Worm (Caenorhabditis elegans): Measurements from ENCODE around the gene T28D9.1.

The T28D9.1 gene

ce11 chrII:6491817-6492452, at the start of gene T28D9.1, which contains the start of gene T28D9.11:
Gene T28D9.1, plus strand, starts transcription at chrII:6492402.
Gene T28D9.11, minus strand, starts transcription at chrII:6491993.
- TF ChIP-seq tbx-2 (tag; optimal IDR thresholded peaks at IDR 0.05) (peak; percentile 18), snu-23 (GFP tag; optimal IDR thresholded peaks at IDR 0.05) (peak; percentile 32), mdl-1 (tag; optimal IDR thresholded peaks at IDR 0.05) (no peak), lin-35 (GFP tag; optimal IDR thresholded peaks at IDR 0.05) (peak in 1 of 2 experiments; percentile 56), zip-4 (GFP tag; optimal IDR thresholded peaks at IDR 0.05) (no peak), mef-2 (tag; optimal IDR thresholded peaks at IDR 0.05) (no peak), nhr-85 (tag) (no peak), F16B12.6 (tag; optimal IDR thresholded peaks at IDR 0.05) (no peak), ets-5 (GFP tag; IDR thresholded peaks at IDR 0.05) (no peak), fkh-10 (GFP tag; optimal IDR thresholded peaks at IDR 0.05) (peak; percentile 50), unc-86 (tag; optimal IDR thresholded peaks at IDR 0.05) (peak; percentile 53), sptf-1 (tag; optimal IDR thresholded peaks at IDR 0.05) (no peak), nhr-28 (tag; optimal IDR thresholded peaks at IDR 0.05) (no peak), nhr-19 (GFP tag; conservative IDR thresholded peaks at IDR 0.05) (0 out of 2 replicates have a peak, but pooled peaks have one; percentile 16), lin-13 (GFP tag; optimal IDR thresholded peaks at IDR 0.05) (peak; percentile 33), alr-1 (tag; optimal IDR thresholded peaks at IDR 0.05; ENCODE audit: borderline replicate concordance) (no peak), zag-1 (tag; optimal IDR thresholded peaks at IDR 0.05) (no peak), ceh-63 (GFP tag; optimal IDR thresholded peaks at IDR 0.05) (no peak), nhr-90 (tag; optimal IDR thresholded peaks at IDR 0.05; ENCODE audit: poor library complexity) (no peak), unc-62 (GFP tag; optimal IDR thresholded peaks at IDR 0.05) (no peak), fkh-4 (tag; optimal IDR thresholded peaks at IDR 0.05; ENCODE audit: borderline replicate concordance) (no peak), sup-37 (GFP tag; optimal IDR thresholded peaks at IDR 0.05) (no peak), unc-130 (tag; optimal IDR thresholded peaks at IDR 0.05) (no peak), nhr-77 (tag; optimal IDR thresholded peaks at IDR 0.05) (peak; percentile 54), pax-3 (tag; optimal IDR thresholded peaks at IDR 0.05) (no peak), fkh-8 (tag; optimal IDR thresholded peaks at IDR 0.05) (peak; percentile 87), lin-39 (tag; optimal IDR thresholded peaks at IDR 0.05) (no peak), nhr-237 (tag; optimal IDR thresholded peaks at IDR 0.05) (no peak), egl-27 (tag; optimal IDR thresholded peaks at IDR 0.05) (no peak), hpl-2 (GFP tag; optimal IDR thresholded peaks at IDR 0.05) (no peak), nhr-47 (tag; optimal IDR thresholded peaks at IDR 0.05) (peak; percentile 56), egl-13 (tag; optimal IDR thresholded peaks at IDR 0.05) (peak; percentile 26), grh-1 (GFP tag; IDR thresholded peaks at IDR 0.05) (0 out of 2 replicates have a peak, but pooled peaks have one; percentile 22), tlp-1 (tag; optimal IDR thresholded peaks at IDR 0.05) (no peak), aly-2 (tag; optimal IDR thresholded peaks at IDR 0.05) (no peak), vab-15 (tag; optimal IDR thresholded peaks at IDR 0.05) (no peak), skn-1 (tag; optimal IDR thresholded peaks at IDR 0.05) (no peak), ama-1 (optimal IDR thresholded peaks at IDR 0.05) (peak; percentile 59), nhr-11 (tag; optimal IDR thresholded peaks at IDR 0.05) (no peak), pqm-1 (tag; optimal IDR thresholded peaks at IDR 0.05) (no peak), mab-9 (GFP tag; IDR thresholded peaks at IDR 0.05) (0 out of 2 replicates have a peak, but pooled peaks have one; percentile 25), xbp-1 (tag; optimal IDR thresholded peaks at IDR 0.05) (peak; percentile 6), lin-14 (GFP tag; optimal IDR thresholded peaks at IDR 0.05) (peak; percentile 88), ztf-11 (tag; optimal IDR thresholded peaks at IDR 0.05) (peak in 1 of 2 experiments; percentile 54), unc-30 (tag; optimal IDR thresholded peaks at IDR 0.05) (no peak), elt-3 (tag; optimal IDR thresholded peaks at IDR 0.05) (no peak), ceh-82 (tag; optimal IDR thresholded peaks at IDR 0.05) (peak in 2 of 3 experiments; percentile 56 to 81), hlh-17 (GFP tag; optimal IDR thresholded peaks at IDR 0.05; ENCODE audit: borderline replicate concordance) (no peak), ces-1 (GFP tag; optimal IDR thresholded peaks at IDR 0.05) (no peak), rnt-1 (tag; optimal IDR thresholded peaks at IDR 0.05) (peak; percentile 58), elt-2 (tag; optimal IDR thresholded peaks at IDR 0.05) (no peak), lsy-2 (tag; optimal IDR thresholded peaks at IDR 0.05) (peak; percentile 46 to 71)

Measured in whole organism, L1 larva.